Fruit fly (Drosophila melanogaster): ENCODE data around the gene CG9400.

DNA sequence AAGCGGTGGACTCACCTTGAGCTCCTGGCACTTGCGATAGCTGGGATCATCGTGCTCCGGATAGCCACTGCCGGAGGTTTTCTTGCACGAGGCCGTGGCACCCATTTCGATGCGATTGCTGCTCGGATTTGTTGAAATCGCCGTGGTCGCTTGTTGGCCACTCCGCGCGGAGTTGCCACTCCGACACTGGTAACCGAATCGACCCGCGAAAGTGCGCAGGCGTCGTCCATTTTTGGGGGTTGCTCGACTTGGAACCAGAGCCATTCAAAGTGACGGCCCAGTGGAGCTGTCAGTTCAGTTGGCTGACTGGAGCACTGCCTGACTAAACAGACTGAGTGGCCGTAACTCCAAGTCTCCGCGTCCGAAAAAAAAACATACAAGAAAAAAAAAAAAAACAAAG is 23.1 kb downstream of the CG9400 start, which contains the start of the genes CG13404 and na:
- TF ChIP-seq CG13204 (GFP tag; optimal IDR thresholded peaks at IDR 0.05) (no peak), CG8159 (tag; optimal IDR thresholded peaks at IDR 0.05) (no peak), Ets98B (GFP tag; IDR thresholded peaks at IDR 0.05) (no peak), CG8301 (tag; optimal IDR thresholded peaks at IDR 0.05) (no peak), D1 (tag; optimal IDR thresholded peaks at IDR 0.05) (no peak), CG32121 (GFP tag; IDR thresholded peaks at IDR 0.05) (no peak), CG34367 (tag; optimal IDR thresholded peaks at IDR 0.05) (no peak), EcR (GFP tag; optimal IDR thresholded peaks at IDR 0.05) (no peak), Pif1A (GFP tag; optimal IDR thresholded peaks at IDR 0.05) (no peak)
